Worm (Caenorhabditis elegans): ENCODE data around the gene aat-7.

DNA sequence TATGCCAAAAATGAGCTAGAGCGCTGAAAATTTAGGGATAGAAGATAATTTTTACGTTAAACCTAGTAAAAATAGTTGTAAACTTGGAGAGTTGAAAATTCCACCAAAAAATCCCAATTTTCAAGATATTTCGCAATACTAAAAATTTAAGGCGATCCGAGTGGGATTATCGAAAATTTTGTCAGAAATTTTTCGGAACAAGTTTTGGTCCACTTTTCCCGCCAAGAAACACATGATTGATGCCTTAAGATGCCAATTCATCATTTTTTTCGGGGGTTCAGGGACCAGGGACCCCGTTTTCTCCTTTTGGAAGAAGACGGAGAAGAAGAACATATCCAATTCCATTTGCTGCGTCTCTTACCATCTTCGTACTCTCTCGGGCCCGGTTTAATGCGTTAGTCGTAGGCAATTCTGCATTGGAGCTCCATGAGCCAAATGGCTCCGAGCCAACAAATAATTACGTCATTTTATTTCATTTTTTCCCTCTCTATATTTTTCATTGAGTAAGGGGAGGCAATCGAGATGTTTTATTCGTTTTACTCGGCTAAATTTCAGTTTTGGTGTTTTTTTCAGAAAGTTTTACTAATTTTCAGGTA, 42.0 kb upstream of the aat-7 start:
- TF ChIP-seq ces-1 (GFP tag; optimal IDR thresholded peaks at IDR 0.05) = peak; percentile 71
- no peak for TF ChIP-seq nhr-76 (tag; optimal IDR thresholded peaks at IDR 0.05)
- no peak for TF ChIP-seq ceh-83 (GFP tag; optimal IDR thresholded peaks at IDR 0.05)
- TF ChIP-seq snpc-4 (tag; optimal IDR thresholded peaks at IDR 0.05) = no peak
- TF ChIP-seq pha-4 (tag; optimal IDR thresholded peaks at IDR 0.05) = no peak
- no peak for TF ChIP-seq sem-2 (GFP tag; optimal IDR thresholded peaks at IDR 0.05)
- TF ChIP-seq elt-1 (tag; optimal IDR thresholded peaks at IDR 0.05; ENCODE audit: borderline replicate concordance, insufficient read depth) = no peak

Measured in whole organism, mixed stage, embryonic.